Fruit fly (Drosophila melanogaster) whole organism, adult: ENCODE data around the gene hoe1.

Experiments
- CG33017 ChIP-seq: fragments of 200-800 bp; sonication (Bioruptor generic); optimal IDR thresholded peaks from 2 replicates; lab custom pipeline; 2018; ENCODE audit warnings: missing biosample characterization, mild to moderate bottlenecking, missing genetic modification characterization, moderate library complexity
- CG5204 ChIP-seq: fragments of 200-800 bp; sonication (Bioruptor generic); optimal IDR thresholded peaks from 2 replicates; lab custom pipeline; 2016; ENCODE audit warnings: missing biosample characterization, missing genetic modification characterization
- CG7045 ChIP-seq: fragments of 200-800 bp; sonication (Bioruptor generic); optimal IDR thresholded peaks from 2 replicates; lab custom pipeline; 2017; ENCODE audit warnings: missing biosample characterization, mild to moderate bottlenecking, missing genetic modification characterization
- Crg-1 ChIP-seq: fragments of 200-800 bp; sonication (Bioruptor generic); optimal IDR thresholded peaks from 2 replicates; lab custom pipeline; 2016; ENCODE audit warnings: missing biosample characterization, missing genetic modification characterization
- Hr96 ChIP-seq: fragments of 200-800 bp; sonication (Bioruptor generic); optimal IDR thresholded peaks from 2 replicates; lab custom pipeline; 2016; ENCODE audit warnings: missing biosample characterization, missing genetic modification characterization
- toe ChIP-seq: fragments of 200-800 bp; sonication (Bioruptor generic); optimal IDR thresholded peaks from 2 replicates; lab custom pipeline; 2016; ENCODE audit warnings: missing biosample characterization, missing genetic modification characterization

DNA sequence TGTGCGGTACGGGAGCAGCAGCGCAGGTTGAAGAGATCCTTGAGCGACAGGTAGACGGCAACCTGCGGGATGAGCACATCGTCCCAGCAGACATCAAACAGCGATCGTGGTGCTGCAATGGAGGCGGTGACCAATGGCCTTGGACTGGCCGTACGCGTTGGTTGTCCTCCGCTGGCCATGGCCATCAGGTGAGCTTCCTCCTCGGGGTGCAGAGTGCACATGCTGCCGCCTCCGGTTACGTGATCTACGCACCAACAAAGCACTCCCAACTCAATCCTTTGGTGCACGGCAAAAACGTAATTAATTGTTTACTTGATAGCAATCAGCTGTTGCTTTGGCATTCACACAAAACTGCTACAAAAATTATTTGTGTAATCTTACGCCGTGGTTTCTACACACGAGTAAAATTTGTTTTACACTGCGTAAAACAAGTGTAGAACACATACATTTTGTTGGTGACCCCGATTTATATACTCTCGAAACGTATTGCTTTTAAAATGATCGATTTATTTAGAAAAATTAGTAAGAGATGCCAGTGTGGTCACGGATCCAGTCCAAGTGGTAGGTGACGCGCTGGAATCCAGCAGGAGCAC lies 17.4 kb upstream of the hoe1 start, which contains the start of gene jet:
- no peak for TF ChIP-seq CG7045 (GFP tag; lab: Kevin White, UChicago)
- TF ChIP-seq CG33017 (tag; lab: Kevin White, UChicago) = no peak
- TF ChIP-seq Crg-1 (GFP tag; lab: Kevin White, UChicago) = no peak
- no peak for TF ChIP-seq CG5204
- TF ChIP-seq Hr96 (GFP tag; lab: Kevin White, UChicago) = no peak
- no peak for TF ChIP-seq toe (GFP tag; lab: Kevin White, UChicago)
